Fruit fly (Drosophila melanogaster): ENCODE measurements around the gene frc.

frc gene

DNA sequence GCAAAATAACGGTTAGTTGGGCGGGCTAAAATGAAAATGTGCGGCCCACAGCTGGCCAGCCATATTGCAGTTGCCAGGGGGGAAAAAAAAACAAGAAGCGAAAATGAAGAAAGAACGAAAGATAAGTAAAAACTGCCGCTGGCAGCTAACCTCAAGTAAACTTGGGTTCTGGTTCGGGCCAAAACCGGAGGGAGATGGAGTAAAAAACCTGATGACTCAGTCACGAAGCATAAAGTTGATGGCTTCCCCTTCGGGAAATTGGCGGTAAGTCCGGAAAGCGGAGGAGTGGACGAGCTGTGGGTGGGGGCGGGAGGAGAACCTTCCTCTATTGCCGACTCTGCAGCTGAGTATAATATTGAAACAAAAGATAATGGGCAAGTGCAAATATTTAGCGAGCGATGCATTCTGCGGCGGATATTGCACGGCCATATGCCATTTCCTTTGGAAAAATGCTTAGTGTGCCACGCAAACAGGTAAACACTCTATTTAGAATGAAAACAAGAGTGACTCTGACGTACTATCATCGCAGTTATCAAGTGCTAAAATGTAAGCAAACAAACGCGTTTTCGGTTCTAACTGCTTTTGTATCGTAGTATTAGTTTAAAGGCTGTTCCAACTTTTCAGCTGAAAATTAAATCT is 13.8 kb downstream of the frc start (continued):
- no peak for TF ChIP-seq ERR (GFP tag; optimal IDR thresholded peaks at IDR 0.05)
- TF ChIP-seq fd102C (GFP tag; optimal IDR thresholded peaks at IDR 0.05) = peak; percentile 43
- TF ChIP-seq gce (GFP tag; IDR thresholded peaks at IDR 0.05) = no peak
- TF ChIP-seq ac (GFP tag; optimal IDR thresholded peaks at IDR 0.05) = peak; percentile 58
- TF ChIP-seq cg (GFP tag; optimal IDR thresholded peaks at IDR 0.05) = no peak
- TF ChIP-seq Optix (GFP tag; IDR thresholded peaks at IDR 0.05) = no peak
- TF ChIP-seq CG30020 (tag; optimal IDR thresholded peaks at IDR 0.05) = no peak
- no peak for TF ChIP-seq CG8290 (GFP tag; optimal IDR thresholded peaks at IDR 0.05)
- peak in 1 of 2 experiments; percentile 41 for TF ChIP-seq CG8290 (tag; optimal IDR thresholded peaks at IDR 0.05)
- TF ChIP-seq CG1603 (tag; optimal IDR thresholded peaks at IDR 0.05) = peak; percentile 27
- TF ChIP-seq CG4854 (GFP tag; optimal IDR thresholded peaks at IDR 0.05) = no peak
- TF ChIP-seq Pdp1 (GFP tag; optimal IDR thresholded peaks at IDR 0.05) = peak in 1 of 2 experiments; percentile 6
- TF ChIP-seq lab (GFP tag; optimal IDR thresholded peaks at IDR 0.05) = peak; percentile 1
- peak; percentile 30 for TF ChIP-seq sens (GFP tag)
- TF ChIP-seq Hmr (GFP tag; optimal IDR thresholded peaks at IDR 0.05) = peak; percentile 9
- peak; percentile 15; the same call in 1 of the 3 replicates for TF ChIP-seq Dbx (GFP tag; IDR thresholded peaks at IDR 0.05)

DNA sequence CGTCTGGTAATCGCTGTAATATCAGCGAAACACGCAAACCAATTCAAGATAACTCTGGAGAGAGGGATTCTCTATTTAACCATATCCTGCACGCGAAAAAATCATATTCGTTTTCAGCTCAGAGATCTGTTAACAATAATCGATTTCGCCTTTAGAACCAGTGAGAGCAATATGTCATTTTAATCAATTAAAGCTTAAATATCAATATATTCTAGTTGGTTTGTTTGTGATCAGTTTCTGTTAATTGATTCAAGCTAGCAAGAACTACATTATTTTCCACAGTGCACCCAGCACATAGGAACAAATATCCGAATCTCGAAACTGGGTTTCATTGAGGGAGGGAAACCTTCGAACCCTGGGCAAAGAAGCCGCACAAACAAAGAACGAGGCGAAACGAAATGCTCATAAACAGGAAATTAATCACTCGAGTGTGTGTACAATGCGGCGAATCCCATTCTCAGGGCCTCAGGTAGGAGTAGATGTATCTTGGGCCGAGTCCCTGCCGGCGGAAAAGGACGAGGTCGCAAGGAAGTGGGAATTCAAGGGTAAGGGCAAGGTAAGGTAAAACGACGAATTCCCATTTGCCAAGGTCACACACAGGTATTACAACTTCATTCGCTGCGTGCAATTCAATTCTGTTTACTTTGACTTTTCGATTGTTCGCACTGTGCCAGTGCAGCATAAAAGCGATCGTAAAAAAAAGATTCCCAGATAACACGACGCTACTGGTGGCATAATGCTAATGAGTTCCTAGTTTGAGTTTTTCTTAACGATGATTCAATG is 16.8 kb downstream of the frc start:
- no peak; the same call in 1 of the 2 replicates for TF ChIP-seq dan (GFP tag; IDR thresholded peaks at IDR 0.05)
- no peak for TF ChIP-seq lmd (GFP tag; IDR thresholded peaks at IDR 0.05)
- TF ChIP-seq CG6654 (GFP tag; optimal IDR thresholded peaks at IDR 0.05) = no peak
- TF ChIP-seq CG2129 (GFP tag; IDR thresholded peaks at IDR 0.05; ENCODE audit: partially characterized antibody) = no peak
- peak; percentile 82 for TF ChIP-seq Lpt (GFP tag; optimal IDR thresholded peaks at IDR 0.05)
- no peak for TF ChIP-seq Dip2 (GFP tag; IDR thresholded peaks at IDR 0.05)
- TF ChIP-seq CG10209 (GFP tag; optimal IDR thresholded peaks at IDR 0.05) = peak; percentile 55
- peak; percentile 2 for TF ChIP-seq CG16863 (GFP tag; optimal IDR thresholded peaks at IDR 0.05)
- peak; percentile 56 for TF ChIP-seq vfl (GFP tag; optimal IDR thresholded peaks at IDR 0.05)
- TF ChIP-seq lola (GFP tag; optimal IDR thresholded peaks at IDR 0.05) = peak in 1 of 3 experiments; percentile 86
- no peak for TF ChIP-seq Dp (GFP tag; optimal IDR thresholded peaks at IDR 0.05)
- no peak for TF ChIP-seq CG6175 (GFP tag; IDR thresholded peaks at IDR 0.05)
- peak; percentile 39 for TF ChIP-seq CG1602 (GFP tag; optimal IDR thresholded peaks at IDR 0.05)
- no peak for TF ChIP-seq emc (GFP tag; optimal IDR thresholded peaks at IDR 0.05)
- TF ChIP-seq CG15696 (tag; optimal IDR thresholded peaks at IDR 0.05) = peak; percentile 90
- no peak for TF ChIP-seq Hr39 (optimal IDR thresholded peaks at IDR 0.05)
- peak; percentile 58 for TF ChIP-seq grau (tag; optimal IDR thresholded peaks at IDR 0.05)
- no peak for TF ChIP-seq caup (GFP tag; optimal IDR thresholded peaks at IDR 0.05; ENCODE audit: severe bottlenecking)
- TF ChIP-seq Hmr (GFP tag; optimal IDR thresholded peaks at IDR 0.05) = peak; percentile 6
- no peak for TF ChIP-seq ATbp (GFP tag; optimal IDR thresholded peaks at IDR 0.05)
- TF ChIP-seq vnd (GFP tag; IDR thresholded peaks at IDR 0.05; ENCODE audit: partially characterized antibody) = no peak
- TF ChIP-seq lbe (GFP tag; optimal IDR thresholded peaks at IDR 0.05) = no peak
- no peak for TF ChIP-seq inv (GFP tag; IDR thresholded peaks at IDR 0.05; ENCODE audit: partially characterized antibody)
- peak; percentile 29 for TF ChIP-seq Xbp1 (GFP tag; optimal IDR thresholded peaks at IDR 0.05)
- no peak for TF ChIP-seq h (optimal IDR thresholded peaks at IDR 0.05)
- TF ChIP-seq tio (GFP tag; optimal IDR thresholded peaks at IDR 0.05) = peak; percentile 41
- TF ChIP-seq CG6765 (GFP tag; optimal IDR thresholded peaks at IDR 0.05) = no peak
- TF ChIP-seq Sox102F (GFP tag; optimal IDR thresholded peaks at IDR 0.05) = no peak
- TF ChIP-seq Dek (tag; optimal IDR thresholded peaks at IDR 0.05) = no peak
- no peak for TF ChIP-seq Hmx (GFP tag; optimal IDR thresholded peaks at IDR 0.05)
- TF ChIP-seq Trl (optimal IDR thresholded peaks at IDR 0.05) = no peak
- peak; percentile 26 for TF ChIP-seq Trl (GFP tag; optimal IDR thresholded peaks at IDR 0.05)
- no peak for TF ChIP-seq CG11093 (GFP tag; IDR thresholded peaks at IDR 0.05)
- no peak for TF ChIP-seq CG2199 (GFP tag; IDR thresholded peaks at IDR 0.05)
